Worm (Caenorhabditis elegans) whole organism, young adult: ENCODE measurements around the gene chtl-1.

Source experiments
- B0019.2 ChIP-seq: fragments of 200-800 bp; sonication (Bioruptor generic); conservative IDR thresholded peaks from 2 replicates; pipeline ENCODE4 v1.3.6; 2022; ENCODE audit warnings: missing genetic modification reagents, missing genetic modification characterization, missing compliant biosample characterization
- B0261.1 ChIP-seq: sonication (generic microtip); optimal IDR thresholded peaks from 2 replicates; lab custom pipeline; 2016; ENCODE audit warnings: mild to moderate bottlenecking, missing genetic modification characterization, moderate library complexity, missing compliant biosample characterization
- F33H1.4 ChIP-seq: fragments of 200-800 bp; sonication (Bioruptor generic); IDR thresholded peaks from 2 replicates; pipeline ENCODE4 v1.3.6; 2022; ENCODE audit warnings: missing genetic modification reagents, missing genetic modification characterization, missing compliant biosample characterization
- F39B2.1 ChIP-seq: fragments of 200-800 bp; sonication (Bioruptor generic); IDR thresholded peaks from 2 replicates; pipeline ENCODE4 v1.3.6; 2022; ENCODE audit warnings: missing genetic modification reagents, missing genetic modification characterization, missing compliant biosample characterization
- F57A8.1 ChIP-seq: fragments of 200-800 bp; sonication (Bioruptor generic); optimal IDR thresholded peaks from 2 replicates; lab custom pipeline; 2018; ENCODE audit warnings: mild to moderate bottlenecking, missing genetic modification characterization, moderate library complexity, missing compliant biosample characterization
- T26A5.8 ChIP-seq: sonication (generic microtip); optimal IDR thresholded peaks from 2 replicates; lab custom pipeline; 2016; ENCODE audit warnings: missing genetic modification characterization, missing compliant biosample characterization
- Y67H2A.10 ChIP-seq: fragments of 200-800 bp; sonication (Bioruptor generic); conservative IDR thresholded peaks from 2 replicates; pipeline ENCODE4 v1.3.6; 2022; ENCODE audit warnings: missing genetic modification reagents, missing genetic modification characterization, missing compliant biosample characterization
- atf-7 ChIP-seq: sonication (generic microtip); optimal IDR thresholded peaks from 2 replicates; lab custom pipeline; 2017; ENCODE audit warnings: mild to moderate bottlenecking, missing genetic modification characterization, missing compliant biosample characterization
- attf-5 ChIP-seq: fragments of 200-800 bp; sonication (Bioruptor generic); optimal IDR thresholded peaks from 2 replicates; lab custom pipeline; 2018; ENCODE audit warnings: mild to moderate bottlenecking, missing genetic modification characterization, missing compliant biosample characterization
- cebp-1 ChIP-seq, 2 experiments: fragments of 200-800 bp in 1 of 2; sonication (Bioruptor generic) in 1 of 2; sonication (generic microtip) in 1 of 2; IDR thresholded peaks in 1 of 2; optimal IDR thresholded peaks in 1 of 2; 2 replicates each; pipeline versions ENCODE4 v1.3.6 to Lab custom; 2017 to 2022; ENCODE audit warnings: missing compliant biosample characterization in 2 of 2, missing genetic modification characterization in 2 of 2, mild to moderate bottlenecking in 1 of 2, missing genetic modification reagents in 1 of 2, moderate library complexity in 1 of 2
- ceh-100 ChIP-seq: fragments of 200-800 bp; sonication (Bioruptor generic); IDR thresholded peaks from 2 replicates; pipeline ENCODE4 v1.3.6; 2022; ENCODE audit warnings: missing genetic modification reagents, missing genetic modification characterization, missing compliant biosample characterization
- ceh-40 ChIP-seq: fragments of 200-800 bp; sonication (Bioruptor generic); IDR thresholded peaks from 2 replicates; pipeline ENCODE4 v1.3.6; 2022; ENCODE audit warnings: missing genetic modification characterization, missing compliant biosample characterization
- efl-1 ChIP-seq: fragments of 150-350 bp; optimal IDR thresholded peaks from 2 replicates; lab custom pipeline; 2014; ENCODE audit warnings: missing biosample characterization, missing genetic modification reagents, missing genetic modification characterization
- egrh-3 ChIP-seq: fragments of 200-800 bp; sonication (Bioruptor generic); IDR thresholded peaks from 2 replicates; pipeline ENCODE4 v1.3.6; 2022; ENCODE audit warnings: missing genetic modification reagents, missing genetic modification characterization, missing compliant biosample characterization
- gei-17 ChIP-seq: fragments of 200-800 bp; sonication (Bioruptor generic); optimal IDR thresholded peaks from 2 replicates; lab custom pipeline; 2018; ENCODE audit warnings: mild to moderate bottlenecking, missing genetic modification characterization, missing compliant biosample characterization
- him-1 ChIP-seq: sonication (generic microtip); optimal IDR thresholded peaks from 2 replicates; lab custom pipeline; 2016; ENCODE audit warnings: missing genotype, missing genetic modification reagents, missing genetic modification characterization, missing compliant biosample characterization
- hlh-26 ChIP-seq: fragments of 200-800 bp; sonication (Bioruptor generic); conservative IDR thresholded peaks from 2 replicates; pipeline ENCODE4 v1.3.6; 2022; ENCODE audit warnings: missing genetic modification reagents, missing genetic modification characterization, missing compliant biosample characterization
- hmg-1.2 ChIP-seq: fragments of 200-800 bp; sonication (Bioruptor generic); IDR thresholded peaks from 2 replicates; pipeline ENCODE4 v1.3.6; 2022; ENCODE audit warnings: missing genetic modification reagents, missing genetic modification characterization, missing compliant biosample characterization
- hrde-1 ChIP-seq: sonication (generic microtip); optimal IDR thresholded peaks from 2 replicates; lab custom pipeline; 2016; ENCODE audit warnings: missing genetic modification characterization, mild to moderate bottlenecking, missing compliant biosample characterization, moderate library complexity, missing genotype, missing genetic modification reagents, borderline replicate concordance
- lin-26 ChIP-seq: fragments of 200-800 bp; sonication (Bioruptor generic); IDR thresholded peaks from 2 replicates; pipeline ENCODE4 v1.3.6; 2022; ENCODE audit warnings: missing genetic modification reagents, missing genetic modification characterization, missing compliant biosample characterization
- lir-1 ChIP-seq: fragments of 200-800 bp; sonication (Bioruptor generic); conservative IDR thresholded peaks from 2 replicates; pipeline ENCODE4 v1.3.6; 2022; ENCODE audit warnings: missing genetic modification reagents, missing genetic modification characterization, missing compliant biosample characterization
- lsl-1 ChIP-seq: fragments of 200-800 bp; sonication (Bioruptor generic); optimal IDR thresholded peaks from 2 replicates; lab custom pipeline; 2018; ENCODE audit warnings: mild to moderate bottlenecking, missing genetic modification characterization, moderate library complexity, missing compliant biosample characterization
- lsy-27 ChIP-seq: sonication (generic microtip); optimal IDR thresholded peaks from 2 replicates; lab custom pipeline; 2017; ENCODE audit warnings: missing genetic modification characterization, mild to moderate bottlenecking, missing compliant biosample characterization, antibody characterized with exemption, missing genotype, borderline replicate concordance; ENCODE audit not compliant: insufficient read depth
- madf-6 ChIP-seq: fragments of 200-800 bp; sonication (Bioruptor generic); IDR thresholded peaks from 2 replicates; pipeline ENCODE4 v1.3.6; 2022; ENCODE audit warnings: missing genetic modification reagents, missing genetic modification characterization, missing compliant biosample characterization
- madf-8 ChIP-seq: fragments of 200-800 bp; sonication (Bioruptor generic); conservative IDR thresholded peaks from 2 replicates; pipeline ENCODE4 v1.3.6; 2022; ENCODE audit warnings: missing genetic modification reagents, missing genetic modification characterization, missing compliant biosample characterization
- mcd-1 ChIP-seq: fragments of 200-800 bp; sonication (Bioruptor generic); IDR thresholded peaks from 2 replicates; pipeline ENCODE4 v1.3.6; 2022; ENCODE audit warnings: missing genetic modification reagents, missing genetic modification characterization, missing compliant biosample characterization
- mel-28 ChIP-seq: sonication (generic microtip); optimal IDR thresholded peaks from 2 replicates; lab custom pipeline; 2016; ENCODE audit warnings: borderline replicate concordance, mild to moderate bottlenecking, missing genetic modification characterization, missing compliant biosample characterization
- mes-4 ChIP-seq: sonication (generic microtip); optimal IDR thresholded peaks from 2 replicates; lab custom pipeline; 2016; ENCODE audit warnings: missing genotype, missing genetic modification characterization, missing compliant biosample characterization
- nfya-1 ChIP-seq: sonication (generic microtip); optimal IDR thresholded peaks from 2 replicates; lab custom pipeline; 2017; ENCODE audit warnings: antibody characterized with exemption, missing compliant biosample characterization, missing genetic modification characterization, borderline replicate concordance; ENCODE audit not compliant: insufficient read depth
- nfya-2 ChIP-seq: fragments of 200-800 bp; sonication (Bioruptor generic); IDR thresholded peaks from 2 replicates; pipeline ENCODE4 v1.3.6; 2022; ENCODE audit warnings: missing genetic modification reagents, missing genetic modification characterization, missing compliant biosample characterization
- nhr-179 ChIP-seq: sonication (generic microtip); optimal IDR thresholded peaks from 2 replicates; lab custom pipeline; 2016; ENCODE audit warnings: mild to moderate bottlenecking, missing genetic modification characterization, missing compliant biosample characterization
- nhr-80 ChIP-seq: sonication (generic microtip); optimal IDR thresholded peaks from 2 replicates; lab custom pipeline; 2016; ENCODE audit warnings: missing genetic modification characterization, missing compliant biosample characterization
- rec-8 ChIP-seq, 2 experiments: sonication (generic microtip); optimal IDR thresholded peaks; 2 replicates each; lab custom pipeline; 2016; ENCODE audit warnings: mild to moderate bottlenecking in 2 of 2, missing genetic modification characterization in 2 of 2, missing genetic modification reagents in 2 of 2, missing genotype in 2 of 2, missing biosample characterization in 1 of 2, missing compliant biosample characterization in 1 of 2, moderate library complexity in 1 of 2
- snpc-1.1 ChIP-seq: sonication (generic microtip); optimal IDR thresholded peaks from 2 replicates; lab custom pipeline; 2017; ENCODE audit warnings: missing genetic modification characterization, mild to moderate bottlenecking, missing compliant biosample characterization, antibody characterized with exemption, moderate library complexity, missing genotype, missing genetic modification reagents; ENCODE audit not compliant: insufficient read depth
- snpc-4 ChIP-seq, 5 experiments: fragments of 150-350 bp in 1 of 5; sonication (generic microtip) in 4 of 5; optimal IDR thresholded peaks; 2 replicates each; lab custom pipeline; 2014 to 2018; ENCODE audit warnings: missing genetic modification characterization in 5 of 5, missing biosample characterization in 3 of 5, antibody characterized with exemption in 2 of 5, mild to moderate bottlenecking in 2 of 5, missing compliant biosample characterization in 2 of 5, missing genotype in 2 of 5, moderate library complexity in 2 of 5, missing genetic modification reagents in 1 of 5
- tbx-9 ChIP-seq: sonication (generic microtip); optimal IDR thresholded peaks from 2 replicates; lab custom pipeline; 2016; ENCODE audit warnings: borderline replicate concordance, missing genetic modification characterization, inconsistent platforms, missing compliant biosample characterization
- unc-130 ChIP-seq: sonication (generic microtip); optimal IDR thresholded peaks from 2 replicates; lab custom pipeline; 2016; ENCODE audit warnings: missing genetic modification reagents, missing genetic modification characterization, missing compliant biosample characterization
- unc-62 ChIP-seq: fragments of 150-350 bp; optimal IDR thresholded peaks from 2 replicates; lab custom pipeline; 2014; ENCODE audit warnings: missing biosample characterization, missing genetic modification reagents, missing genetic modification characterization
- xnd-1 ChIP-seq: sonication (generic microtip); optimal IDR thresholded peaks from 2 replicates; lab custom pipeline; 2016; ENCODE audit warnings: missing genotype, missing genetic modification reagents, missing genetic modification characterization, missing compliant biosample characterization
- ztf-25 ChIP-seq: fragments of 200-800 bp; sonication (Bioruptor generic); IDR thresholded peaks from 2 replicates; pipeline ENCODE4 v1.3.6; 2022; ENCODE audit warnings: missing genetic modification reagents, missing genetic modification characterization, missing compliant biosample characterization

Gene chtl-1

DNA sequence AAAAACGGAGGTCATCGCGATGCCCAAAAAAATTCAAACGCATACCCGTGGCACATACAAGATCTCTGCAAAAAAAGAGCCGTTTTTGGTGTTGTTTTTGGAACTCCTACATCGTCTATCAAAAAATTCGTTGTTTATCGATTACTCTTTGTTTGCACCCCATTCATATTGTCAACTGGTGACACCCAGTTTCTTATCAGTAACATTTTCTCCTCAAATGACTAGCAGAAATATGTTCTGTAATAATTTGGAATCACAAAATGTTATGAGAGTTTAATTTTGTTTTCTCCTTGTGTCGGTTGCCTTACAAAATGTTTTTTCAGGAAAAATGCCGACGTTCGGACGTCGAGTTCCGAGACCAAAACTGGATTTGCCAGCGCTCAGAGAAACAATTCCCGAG is 10.6 kb upstream of the chtl-1 start, which contains the start of gene sek-4:
Gene sek-4 (plus strand): TSS at position 318 of the 400 bp plus-strand sequence.
- no peak for TF ChIP-seq unc-62 (GFP tag; lab: Kevin White, UChicago)
- peak; percentile 57 for TF ChIP-seq nhr-80 (tag; lab: Kevin White, UChicago)

DNA sequence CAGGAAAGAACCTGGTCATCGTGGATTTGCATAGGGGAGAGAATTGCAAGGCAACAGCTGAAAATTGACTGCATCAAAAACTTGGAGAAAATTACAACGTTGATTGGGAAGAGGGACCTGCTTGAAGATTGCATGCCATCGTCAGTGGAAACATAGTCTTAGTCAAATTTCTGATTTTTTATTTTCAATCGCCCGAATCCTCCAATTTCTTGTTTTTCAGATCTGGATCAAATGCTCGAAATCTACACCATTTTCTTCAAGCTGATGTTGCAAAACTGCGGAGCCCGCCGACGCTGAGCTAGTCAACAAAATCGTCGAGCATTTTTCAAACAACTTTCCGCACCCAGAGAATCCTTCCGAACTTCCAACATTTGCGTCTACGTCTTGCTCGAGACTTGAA is 9.5 kb upstream of the chtl-1 start:
- TF ChIP-seq nfya-1 (tag; lab: Kevin White, UChicago) (no peak), mel-28 (tag; lab: Kevin White, UChicago) (no peak), rec-8 (tag; optimal IDR thresholded peaks at IDR 0.05; lab: Kevin White, UChicago) (no peak), snpc-1.1 (no peak), attf-5 (GFP tag; lab: Kevin White, UChicago) (no peak), mcd-1 (GFP tag; lab: Robert Waterston, UW) (no peak), him-1 (tag; lab: Kevin White, UChicago) (no peak), Y67H2A.10 (GFP tag; lab: Robert Waterston, UW) (no peak), ceh-100 (GFP tag; lab: Robert Waterston, UW) (no peak)

DNA sequence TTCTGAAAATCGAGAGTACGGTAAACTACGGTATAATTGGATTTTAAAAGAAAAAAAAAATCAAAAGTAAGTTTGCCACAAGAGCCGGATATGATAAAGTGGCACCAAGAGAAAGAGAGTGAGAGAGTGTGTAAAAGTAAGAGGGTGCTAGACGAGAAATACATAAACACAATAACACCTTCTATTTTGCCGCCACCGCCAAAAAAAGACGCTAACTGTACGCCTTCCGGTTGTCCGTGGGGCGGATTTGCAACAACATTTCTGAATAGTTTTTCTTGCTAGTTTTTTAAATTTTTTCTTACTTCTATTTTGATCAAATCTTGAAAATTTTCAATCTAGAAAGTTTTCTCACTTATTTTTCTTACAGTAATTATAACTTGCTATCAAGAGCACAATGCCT is 8.5 kb upstream of the chtl-1 start, which contains the start of gene F35C8.8:
Gene F35C8.8 (minus strand): TSS at position 2 of the 400 bp plus-strand sequence.
- TF ChIP-seq F57A8.1 (GFP tag; lab: Kevin White, UChicago) (no peak), B0019.2 (GFP tag; lab: Robert Waterston, UW) (no peak), hmg-1.2 (GFP tag; lab: Robert Waterston, UW) (peak; percentile 48), xnd-1 (peak; percentile 7), madf-8 (peak; percentile 27; the same call in 1 of the 2 replicates), madf-6 (GFP tag; lab: Robert Waterston, UW) (peak; percentile 80), efl-1 (peak; percentile 66)

DNA sequence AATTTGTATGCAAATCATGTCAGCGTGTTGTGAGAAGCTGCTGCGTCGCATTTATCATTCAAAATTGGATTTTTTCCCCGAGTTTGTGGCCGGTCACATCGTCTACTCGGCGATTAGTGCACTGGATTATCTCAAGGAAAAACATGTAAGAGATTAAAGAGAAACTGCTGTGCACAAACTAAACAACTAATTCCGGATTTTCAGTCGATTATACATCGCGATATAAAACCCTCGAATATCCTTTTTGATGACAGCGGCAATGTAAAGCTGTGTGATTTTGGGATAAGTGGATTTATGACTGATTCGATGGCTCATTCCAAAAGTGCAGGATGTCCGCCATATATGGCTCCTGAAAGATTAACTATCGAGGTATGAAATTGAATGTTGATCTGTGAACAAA is 6.5 kb upstream of the chtl-1 start:
- TF ChIP-seq lsy-27 (tag; lab: Kevin White, UChicago): no peak
- no peak for TF ChIP-seq ceh-100 (GFP tag; lab: Robert Waterston, UW)
- no peak for TF ChIP-seq unc-130 (GFP tag; lab: Kevin White, UChicago)
- TF ChIP-seq nfya-2 (GFP tag; lab: Robert Waterston, UW): no peak
- TF ChIP-seq lin-26 (GFP tag; lab: Robert Waterston, UW): no peak
- no peak for TF ChIP-seq hmg-1.2 (GFP tag; lab: Robert Waterston, UW)
- no peak for TF ChIP-seq B0261.1 (tag; lab: Kevin White, UChicago)
- no peak for TF ChIP-seq ceh-40 (GFP tag; lab: Robert Waterston, UW)
- TF ChIP-seq atf-7 (tag; lab: Kevin White, UChicago): no peak
- TF ChIP-seq, all 124 proteins: peak for 0

DNA sequence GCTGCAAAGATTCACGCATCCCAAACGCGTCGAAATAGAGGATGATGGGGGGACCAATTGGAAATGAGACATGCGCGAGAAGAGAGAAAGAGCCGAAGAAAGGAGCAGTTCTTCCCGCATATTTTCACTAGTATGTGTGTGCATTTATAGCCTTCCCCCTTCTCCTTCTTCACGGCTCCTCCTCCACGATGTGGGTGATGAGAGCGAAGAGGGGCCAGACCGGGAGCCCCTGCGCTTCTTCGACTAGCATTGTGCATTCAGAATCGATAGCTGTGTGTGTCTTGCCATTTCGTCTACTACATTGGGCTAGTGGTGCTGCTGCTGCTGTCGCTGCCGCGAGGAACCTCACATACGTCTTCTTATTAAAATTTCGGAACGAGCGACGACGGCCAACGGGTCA is 4.1 kb upstream of the chtl-1 start, which contains the start of gene jkk-1:
Gene jkk-1 (plus strand): TSS at position 249 of the 400 bp plus-strand sequence.
- no peak for TF ChIP-seq tbx-9 (tag; lab: Kevin White, UChicago)
- no peak for TF ChIP-seq mes-4
- no peak for TF ChIP-seq F33H1.4
- TF ChIP-seq nhr-179 (tag; lab: Kevin White, UChicago): no peak
- no peak for TF ChIP-seq lsl-1 (GFP tag; lab: Kevin White, UChicago)
- no peak for TF ChIP-seq ztf-25 (GFP tag; lab: Robert Waterston, UW)
- no peak for TF ChIP-seq nhr-80 (tag; lab: Kevin White, UChicago)
- TF ChIP-seq T26A5.8 (tag; lab: Kevin White, UChicago): no peak
- no peak for TF ChIP-seq hlh-26 (GFP tag; lab: Robert Waterston, UW)
- no peak for TF ChIP-seq hrde-1 (tag; lab: Kevin White, UChicago)
- no peak for TF ChIP-seq F39B2.1 (GFP tag; lab: Robert Waterston, UW)
- TF ChIP-seq cebp-1 (GFP tag; IDR thresholded peaks at IDR 0.05; lab: Robert Waterston, UW): no peak
- TF ChIP-seq cebp-1 (tag; optimal IDR thresholded peaks at IDR 0.05; lab: Kevin White, UChicago): peak; percentile 51
- TF ChIP-seq gei-17 (GFP tag; lab: Kevin White, UChicago): no peak
- 0 out of 2 replicates have a peak, but pooled peaks have one; percentile 5 for TF ChIP-seq egrh-3 (GFP tag; lab: Robert Waterston, UW)
- no peak for TF ChIP-seq lir-1 (GFP tag; lab: Robert Waterston, UW)
- no peak for TF ChIP-seq B0261.1 (tag; lab: Kevin White, UChicago)
- no peak for TF ChIP-seq snpc-4 (GFP tag; optimal IDR thresholded peaks at IDR 0.05; lab: Kevin White, UChicago)
- TF ChIP-seq snpc-4 (tag; optimal IDR thresholded peaks at IDR 0.05; lab: Kevin White, UChicago): no peak
